Fruit fly (Drosophila melanogaster): ENCODE results near the gene CG3638.

Gene CG3638

DNA sequence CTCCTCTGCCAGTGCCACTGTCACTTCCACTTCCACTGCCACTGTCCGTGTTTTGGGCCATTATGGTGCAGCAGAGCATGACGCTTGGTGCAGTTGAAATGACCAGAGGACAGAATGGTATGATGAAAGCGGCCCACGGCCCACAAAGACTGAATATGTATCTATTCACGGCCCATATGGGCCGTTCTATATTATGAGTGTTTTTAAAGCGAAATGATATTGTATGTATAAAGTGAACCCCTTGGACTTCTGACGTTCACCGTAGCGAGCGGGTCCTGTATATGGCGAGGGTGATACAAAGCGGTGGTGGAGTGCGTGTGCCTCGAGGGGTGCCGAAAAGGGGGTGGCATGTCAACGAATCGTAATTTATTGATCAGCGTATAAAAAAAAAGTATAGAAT lies 33.2 kb upstream of the CG3638 start (continued):
- TF ChIP-seq grau (tag; optimal IDR thresholded peaks at IDR 0.05) = peak; percentile 90
- TF ChIP-seq CG31224 (GFP tag; IDR thresholded peaks at IDR 0.05) = no peak
- TF ChIP-seq CG8290 (GFP tag; optimal IDR thresholded peaks at IDR 0.05) = no peak
- TF ChIP-seq CG8290 (tag; optimal IDR thresholded peaks at IDR 0.05) = peak in 1 of 2 experiments; percentile 40
- TF ChIP-seq inv (GFP tag; IDR thresholded peaks at IDR 0.05; ENCODE audit: partially characterized antibody) = no peak
- TF ChIP-seq so (GFP tag; IDR thresholded peaks at IDR 0.05) = 0 out of 3 replicates have a peak, but pooled peaks have one; percentile 50
- TF ChIP-seq sens (GFP tag) = peak; percentile 64
- peak; percentile 23; the same call in 1 of the 2 replicates for TF ChIP-seq CG10366 (GFP tag; IDR thresholded peaks at IDR 0.05)
- TF ChIP-seq CG32532 (GFP tag; IDR thresholded peaks at IDR 0.05) = peak; percentile 21; the same call in 1 of the 2 replicates
- no peak for TF ChIP-seq vnd (GFP tag; IDR thresholded peaks at IDR 0.05; ENCODE audit: partially characterized antibody)
- TF ChIP-seq CG12155 (GFP tag; optimal IDR thresholded peaks at IDR 0.05) = no peak
- TF ChIP-seq prd (optimal IDR thresholded peaks at IDR 0.05) = no peak
- TF ChIP-seq prd (GFP tag; IDR thresholded peaks at IDR 0.05) = peak; percentile 8; the same call in 1 of the 3 replicates
- no peak for TF ChIP-seq CG3407 (GFP tag; optimal IDR thresholded peaks at IDR 0.05)
- no peak for TF ChIP-seq Scr (GFP tag; IDR thresholded peaks at IDR 0.05; ENCODE audit: partially characterized antibody)
- no peak for TF ChIP-seq CG15601 (tag; optimal IDR thresholded peaks at IDR 0.05)
- peak; percentile 26; the same call in 1 of the 2 replicates for TF ChIP-seq CG9932 (GFP tag; IDR thresholded peaks at IDR 0.05)
- TF ChIP-seq Fer1 (GFP tag; optimal IDR thresholded peaks at IDR 0.05) = no peak
- TF ChIP-seq CG9817 (tag; optimal IDR thresholded peaks at IDR 0.05) = peak; percentile 2
- no peak for TF ChIP-seq Adf1 (GFP tag; IDR thresholded peaks at IDR 0.05)
- 0 out of 2 replicates have a peak, but pooled peaks have one; percentile 25 for TF ChIP-seq CG6272 (GFP tag; IDR thresholded peaks at IDR 0.05)
- no peak for TF ChIP-seq CG12769 (tag; optimal IDR thresholded peaks at IDR 0.05)
- peak; percentile 7 for TF ChIP-seq CG3281 (GFP tag; optimal IDR thresholded peaks at IDR 0.05)
- no peak for TF ChIP-seq psq (GFP tag; optimal IDR thresholded peaks at IDR 0.05)
- TF ChIP-seq luna (GFP tag; optimal IDR thresholded peaks at IDR 0.05) = no peak
- no peak for TF ChIP-seq mam (GFP tag; optimal IDR thresholded peaks at IDR 0.05)
- no peak for TF ChIP-seq Bteb2 (GFP tag; optimal IDR thresholded peaks at IDR 0.05)
- TF ChIP-seq tio (GFP tag; optimal IDR thresholded peaks at IDR 0.05) = peak; percentile 0
- no peak for TF ChIP-seq CG3838 (GFP tag; optimal IDR thresholded peaks at IDR 0.05)
- TF ChIP-seq Gug (GFP tag; IDR thresholded peaks at IDR 0.05) = peak; percentile 14; the same call in 1 of the 4 replicates
- peak; percentile 28 for TF ChIP-seq CG11504 (tag; optimal IDR thresholded peaks at IDR 0.05)
- no peak for TF ChIP-seq croc (GFP tag; conservative IDR thresholded peaks at IDR 0.05)
- TF ChIP-seq CrebB (tag; optimal IDR thresholded peaks at IDR 0.05) = no peak
- 0 out of 2 replicates have a peak, but pooled peaks have one; percentile 5 for TF ChIP-seq danr (GFP tag; IDR thresholded peaks at IDR 0.05)
- TF ChIP-seq ac (GFP tag; optimal IDR thresholded peaks at IDR 0.05) = no peak
- no peak for TF ChIP-seq fu2 (GFP tag; optimal IDR thresholded peaks at IDR 0.05)
- TF ChIP-seq gem (tag; optimal IDR thresholded peaks at IDR 0.05) = peak; percentile 20
- no peak for TF ChIP-seq rib (GFP tag; IDR thresholded peaks at IDR 0.05)
- no peak for TF ChIP-seq Hand (GFP tag; optimal IDR thresholded peaks at IDR 0.05)
- TF ChIP-seq ATbp (GFP tag; optimal IDR thresholded peaks at IDR 0.05) = peak; percentile 14
- no peak for TF ChIP-seq CkIIα-i1 (GFP tag; IDR thresholded peaks at IDR 0.05)
- no peak for TF ChIP-seq Ssrp (tag; optimal IDR thresholded peaks at IDR 0.05)
- peak; percentile 45; the same call in 2 of the 3 replicates for TF ChIP-seq row (GFP tag; IDR thresholded peaks at IDR 0.05)
- no peak for TF ChIP-seq CG3163 (GFP tag; optimal IDR thresholded peaks at IDR 0.05)
- TF ChIP-seq exex (tag; optimal IDR thresholded peaks at IDR 0.05) = no peak
- TF ChIP-seq Doc3 (GFP tag; IDR thresholded peaks at IDR 0.05; ENCODE audit: partially characterized antibody) = no peak
- TF ChIP-seq pho (GFP tag; optimal IDR thresholded peaks at IDR 0.05) = no peak
- no peak for TF ChIP-seq CG1792 (GFP tag; optimal IDR thresholded peaks at IDR 0.05)
- TF ChIP-seq nmo (GFP tag; optimal IDR thresholded peaks at IDR 0.05) = no peak
- no peak for TF ChIP-seq kah (GFP tag; optimal IDR thresholded peaks at IDR 0.05)
- TF ChIP-seq H15 (GFP tag; IDR thresholded peaks at IDR 0.05) = peak; percentile 51; the same call in 1 of the 3 replicates
- peak; percentile 37 for TF ChIP-seq Oli (tag; optimal IDR thresholded peaks at IDR 0.05)

Measured in whole organism, embryonic.